Worm (Caenorhabditis elegans): Measurements from ENCODE around the gene unc-71.

- TF ChIP-seq hmbx-1 (tag; optimal IDR thresholded peaks at IDR 0.05) (no peak), pes-1 (GFP tag; IDR thresholded peaks at IDR 0.05) (no peak), ama-1 (optimal IDR thresholded peaks at IDR 0.05) (no peak), ets-7 (tag; optimal IDR thresholded peaks at IDR 0.05) (no peak), tra-4 (tag; optimal IDR thresholded peaks at IDR 0.05) (no peak), flt-1 (GFP tag; IDR thresholded peaks at IDR 0.05) (no peak), ceh-36 (tag; optimal IDR thresholded peaks at IDR 0.05) (no peak)
Observed at ce11 chrIII:12891580-12891979, at the start of gene unc-71, which contains the start of gene Y37D8A.29.

Data from whole organism, early embryonic.